Fruit fly (Drosophila melanogaster) whole organism, wandering third instar larva: ENCODE results near the gene CG31525.

Source experiments
- Abd-B ChIP-seq: fragments of >200 bp; optimal IDR thresholded peaks from 2 replicates; lab custom pipeline; 2017; ENCODE audit warnings: missing biosample characterization, missing genetic modification characterization
- Dfd ChIP-seq: fragments of >200 bp; optimal IDR thresholded peaks from 2 replicates; lab custom pipeline; 2017; ENCODE audit warnings: missing biosample characterization, missing genetic modification characterization
- Hr83 ChIP-seq: fragments of 200-300 bp; sonication (Bioruptor generic); optimal IDR thresholded peaks from 2 replicates; lab custom pipeline; 2016; ENCODE audit warnings: missing biosample characterization, mild to moderate bottlenecking, missing genetic modification characterization, moderate library complexity; ENCODE audit not compliant: poor library complexity, severe bottlenecking
- Mio ChIP-seq: sonication (Bioruptor generic); optimal IDR thresholded peaks from 2 replicates; lab custom pipeline; 2016; ENCODE audit warnings: missing biosample characterization, missing genetic modification characterization
- Sp1 ChIP-seq: fragments of 200-800 bp; sonication (Bioruptor generic); optimal IDR thresholded peaks from 3 replicates; lab custom pipeline; 2019; ENCODE audit warnings: missing biosample characterization, mild to moderate bottlenecking, missing genetic modification characterization, moderate library complexity
- br ChIP-seq: fragments of 200-800 bp; sonication (Bioruptor generic); optimal IDR thresholded peaks from 2 replicates; lab custom pipeline; 2016; ENCODE audit warnings: missing biosample characterization, missing genetic modification characterization
- dl ChIP-seq, 2 experiments: fragments of 175-275, 200-275 bp in 1 of 2; fragments of 200-275 bp in 1 of 2; sonication (Bioruptor generic); optimal IDR thresholded peaks; lab custom pipeline; 2018; ENCODE audit warnings: mild to moderate bottlenecking in 2 of 2, missing biosample characterization in 2 of 2, missing genetic modification characterization in 2 of 2, moderate library complexity in 2 of 2; ENCODE audit not compliant: partially characterized antibody in 2 of 2, insufficient read depth in 1 of 2
- foxo ChIP-seq, 2 experiments: fragments of 200-800 bp; sonication (Bioruptor generic); optimal IDR thresholded peaks; 2 replicates in 1 of 2; 3 replicates in 1 of 2; lab custom pipeline; 2016 to 2017; ENCODE audit warnings: missing biosample characterization in 2 of 2, missing genetic modification characterization in 2 of 2
- lola ChIP-seq: fragments of >200 bp; optimal IDR thresholded peaks from 2 replicates; lab custom pipeline; 2017; ENCODE audit warnings: missing biosample characterization, missing genetic modification characterization
- psq ChIP-seq: fragments of 200-800 bp; sonication (Bioruptor generic); optimal IDR thresholded peaks from 3 replicates; lab custom pipeline; 2017; ENCODE audit warnings: missing biosample characterization, mild to moderate bottlenecking, missing genetic modification characterization, moderate library complexity
- rgr ChIP-seq: fragments of 200-800 bp; sonication (Bioruptor generic); optimal IDR thresholded peaks from 3 replicates; lab custom pipeline; 2016; ENCODE audit warnings: missing biosample characterization, mild to moderate bottlenecking, missing genetic modification characterization
- usp ChIP-seq: fragments of >200 bp; optimal IDR thresholded peaks from 2 replicates; lab custom pipeline; 2017; ENCODE audit warnings: missing biosample characterization, missing genetic modification characterization
- woc ChIP-seq: sonication (Bioruptor generic); optimal IDR thresholded peaks from 2 replicates; lab custom pipeline; 2016; ENCODE audit warnings: missing biosample characterization, mild to moderate bottlenecking, missing genetic modification characterization

DNA sequence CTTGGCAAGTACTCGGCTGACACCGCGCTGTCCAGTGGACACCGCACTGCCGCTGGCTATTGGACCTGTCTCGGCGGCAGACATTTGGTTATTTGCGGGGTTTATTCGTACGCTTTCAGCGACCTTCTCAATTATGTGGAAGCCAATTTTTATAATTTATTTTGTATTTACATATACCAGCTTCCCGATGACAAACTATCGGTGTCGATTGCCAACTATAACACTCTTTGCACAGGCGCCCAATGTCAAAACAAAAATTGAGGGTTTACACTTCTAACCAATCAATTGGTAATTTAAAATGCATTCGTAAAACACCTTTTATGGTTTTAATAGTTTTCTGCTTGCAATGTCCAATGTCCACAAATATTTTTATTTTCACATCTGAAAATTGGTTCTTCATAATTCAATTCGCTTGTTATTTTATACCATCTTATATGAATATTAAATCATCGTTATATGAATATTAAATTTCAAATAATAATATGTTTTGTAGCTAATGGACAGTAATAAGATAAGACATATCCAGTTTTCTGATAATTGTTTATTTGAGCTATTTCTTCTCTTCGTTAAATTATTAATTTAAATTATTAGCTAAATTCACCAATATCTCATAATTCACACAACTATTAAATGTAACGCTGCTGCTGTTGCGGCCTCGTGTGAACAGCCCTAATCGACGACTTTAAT, 26.9 kb upstream of the CG31525 start:
- TF ChIP-seq rgr (GFP tag; lab: Kevin White, UChicago) (no peak), dl (GFP tag; optimal IDR thresholded peaks at IDR 0.05; lab: Kevin White, UChicago; ENCODE audit: insufficient read depth in 1 of 2, partially characterized antibody in 2 of 2) (no peak), usp (GFP tag; lab: Kevin White, UChicago) (no peak), br (GFP tag; lab: Kevin White, UChicago) (no peak), psq (GFP tag; lab: Kevin White, UChicago) (peak; percentile 65), foxo (GFP tag; optimal IDR thresholded peaks at IDR 0.05; lab: Kevin White, UChicago) (no peak), Dfd (no peak), Mio (GFP tag; lab: Kevin White, UChicago) (no peak), woc (GFP tag; lab: Kevin White, UChicago) (peak; percentile 62), Hr83 (GFP tag; lab: Kevin White, UChicago) (no peak), lola (GFP tag; lab: Kevin White, UChicago) (no peak), Abd-B (GFP tag; lab: Kevin White, UChicago) (peak; percentile 48), Sp1 (no peak)
